Worm (Caenorhabditis elegans): Measurements from ENCODE around the gene grd-3.
"Not testable (repeated sequence)": the region's sequence is repeated elsewhere in the genome, so short reads cannot be mapped to it uniquely, and the experiment has no call there.

DNA sequence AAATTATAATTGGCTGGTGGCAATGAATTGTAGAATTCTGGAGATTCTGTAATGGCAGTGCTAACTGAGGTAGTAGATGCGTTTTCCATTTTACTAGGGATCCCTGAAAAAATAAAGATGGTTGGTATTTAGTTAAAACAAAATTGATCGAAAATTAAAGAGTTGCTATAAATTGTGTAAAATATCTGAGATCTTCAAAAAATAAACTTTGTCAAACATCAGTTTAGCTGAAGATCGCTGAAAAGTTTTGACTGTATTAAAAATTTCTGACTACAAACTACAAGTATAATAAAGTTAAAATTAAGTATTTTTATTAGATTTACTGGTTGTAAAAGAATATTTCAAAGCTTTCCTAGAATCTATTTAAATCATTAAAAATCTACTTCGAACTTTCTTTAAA is 49.5 kb upstream of the grd-3 start, which contains the start of gene B0546.5:
- not testable (repeated sequence) for TF ChIP-seq ama-1 (optimal IDR thresholded peaks at IDR 0.05); nhr-12 (tag; optimal IDR thresholded peaks at IDR 0.05); nhr-23 (tag; optimal IDR thresholded peaks at IDR 0.05); nhr-77 (tag; optimal IDR thresholded peaks at IDR 0.05); gmeb-1 (tag; optimal IDR thresholded peaks at IDR 0.05)
